Worm (Caenorhabditis elegans): Measurements from ENCODE around the gene M03B6.1.

DNA sequence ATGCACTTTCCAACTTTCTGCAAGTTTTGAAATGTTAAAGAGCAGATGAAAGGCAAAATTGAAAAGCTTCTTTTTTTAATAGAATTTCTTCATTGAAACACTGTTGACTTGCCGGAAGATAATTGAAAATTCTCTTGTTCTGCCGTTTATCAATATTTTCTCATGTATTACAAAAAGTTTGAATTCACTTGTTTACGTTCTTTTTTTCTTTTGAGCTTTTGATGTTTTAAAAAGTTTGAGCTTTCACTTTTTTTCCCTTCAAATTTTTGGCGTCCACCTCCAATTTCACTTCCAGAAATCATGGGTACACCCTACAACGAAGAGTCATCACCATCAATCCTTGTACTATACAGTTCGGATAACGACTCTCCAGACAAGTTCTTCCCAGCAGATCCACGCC is 7.3 kb upstream of the M03B6.1 start, which contains the start of gene F19D8.2:
- TF ChIP-seq rpc-1 (optimal IDR thresholded peaks at IDR 0.05) (no peak), rpc-1 (tag; optimal IDR thresholded peaks at IDR 0.05) (no peak), ccch-3 (GFP tag; optimal IDR thresholded peaks at IDR 0.05) (no peak), madf-6 (GFP tag; IDR thresholded peaks at IDR 0.05) (no peak), cebp-1 (GFP tag; IDR thresholded peaks at IDR 0.05) (no peak), cebp-1 (tag; optimal IDR thresholded peaks at IDR 0.05) (no peak), pha-4 (tag; optimal IDR thresholded peaks at IDR 0.05) (no peak), dpff-1 (tag; optimal IDR thresholded peaks at IDR 0.05) (no peak)

Measured in whole organism, young adult.